Worm (Caenorhabditis elegans) whole organism, mixed stage, embryonic: ENCODE results near the gene algn-2.

Source experiments
- blmp-1 ChIP-seq: fragments of 150-350 bp; optimal IDR thresholded peaks from 2 replicates; lab custom pipeline; 2014; ENCODE audit warnings: missing biosample characterization, missing genetic modification characterization
- elt-1 ChIP-seq: sonication (generic microtip); optimal IDR thresholded peaks from 2 replicates; lab custom pipeline; 2017; ENCODE audit warnings: missing genetic modification characterization, mild to moderate bottlenecking, missing compliant biosample characterization, antibody characterized with exemption, moderate library complexity, borderline replicate concordance; ENCODE audit not compliant: insufficient read depth
- elt-3 ChIP-seq: fragments of 150-350 bp; optimal IDR thresholded peaks from 2 replicates; lab custom pipeline; 2014; ENCODE audit warnings: missing biosample characterization, missing genetic modification characterization
- lsy-2 ChIP-seq: fragments of 150-350 bp; optimal IDR thresholded peaks from 2 replicates; lab custom pipeline; 2014; ENCODE audit warnings: missing biosample characterization, missing genetic modification characterization
- nhr-237 ChIP-seq: fragments of 150-350 bp; optimal IDR thresholded peaks from 2 replicates; lab custom pipeline; 2014; ENCODE audit warnings: missing biosample characterization, missing genetic modification characterization
- nhr-28 ChIP-seq: fragments of 150-350 bp; optimal IDR thresholded peaks from 2 replicates; lab custom pipeline; 2014; ENCODE audit warnings: missing biosample characterization, missing genetic modification characterization
- pha-4 ChIP-seq: fragments of 150-350 bp; optimal IDR thresholded peaks from 2 replicates; lab custom pipeline; 2018; ENCODE audit warnings: missing biosample characterization, missing genetic modification reagents, missing genetic modification characterization
- sem-2 ChIP-seq: fragments of 200-800 bp; sonication (Bioruptor generic); optimal IDR thresholded peaks from 2 replicates; lab custom pipeline; 2018; ENCODE audit warnings: mild to moderate bottlenecking, missing genetic modification characterization, missing compliant biosample characterization
- sptf-1 ChIP-seq: sonication (generic microtip); optimal IDR thresholded peaks from 2 replicates; lab custom pipeline; 2017; ENCODE audit warnings: mild to moderate bottlenecking, missing genetic modification characterization, moderate library complexity, missing compliant biosample characterization
- tbx-8 ChIP-seq: fragments of 200-800 bp; sonication (Bioruptor generic); optimal IDR thresholded peaks from 2 replicates; lab custom pipeline; 2018; ENCODE audit warnings: mild to moderate bottlenecking, missing genetic modification characterization, moderate library complexity, missing compliant biosample characterization
- unc-39 ChIP-seq: fragments of 150-350 bp; optimal IDR thresholded peaks from 2 replicates; lab custom pipeline; 2014; ENCODE audit warnings: missing biosample characterization, missing genetic modification characterization
- unc-62 ChIP-seq: fragments of 150-350 bp; optimal IDR thresholded peaks from 2 replicates; lab custom pipeline; 2014; ENCODE audit warnings: missing biosample characterization, missing genetic modification reagents, missing genetic modification characterization
- zip-8 ChIP-seq: fragments of 150-350 bp; optimal IDR thresholded peaks from 2 replicates; lab custom pipeline; 2014; ENCODE audit warnings: missing biosample characterization, missing genetic modification characterization
- ztf-11 ChIP-seq: fragments of 150-350 bp; optimal IDR thresholded peaks from 2 replicates; lab custom pipeline; 2014; ENCODE audit warnings: missing biosample characterization, missing genetic modification characterization

DNA sequence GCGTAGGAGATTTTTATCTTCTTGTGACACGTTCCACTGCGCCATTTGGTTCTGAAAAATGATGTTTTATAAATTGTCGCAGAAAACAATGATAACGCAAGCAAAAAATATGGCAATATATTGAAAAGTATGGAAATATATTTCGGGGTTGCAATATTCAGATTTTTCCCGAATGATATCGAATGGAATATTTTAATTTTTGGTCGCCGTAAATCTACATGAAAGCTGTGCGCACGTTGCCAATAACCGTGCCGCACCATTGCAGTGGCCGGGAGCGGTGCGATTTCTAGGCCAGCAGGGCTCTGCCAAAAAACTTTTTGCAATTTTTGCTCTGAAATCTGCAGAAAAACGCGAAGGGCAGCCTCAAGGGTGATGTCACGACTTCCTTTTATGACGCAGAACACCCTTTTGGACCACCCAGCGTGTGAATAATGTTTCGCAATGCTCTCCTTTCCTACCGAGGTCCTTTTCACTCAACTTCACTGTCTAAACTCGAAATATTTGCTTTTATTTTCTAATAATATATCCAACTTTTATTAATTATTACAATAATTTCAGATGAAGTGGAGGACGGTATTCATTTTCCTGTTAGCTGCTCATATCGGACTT, 16.8 kb upstream of the algn-2 start, which contains the start of the genes F09E5.11 and bmy-1:
- no peak for TF ChIP-seq unc-62
- TF ChIP-seq tbx-8 (GFP tag; lab: Kevin White, UChicago), result no peak
- TF ChIP-seq nhr-28 (tag; lab: Kevin White, UChicago), result no peak
- TF ChIP-seq elt-3 (tag; lab: Kevin White, UChicago), result no peak
- peak; percentile 52 for TF ChIP-seq lsy-2 (tag; lab: Kevin White, UChicago)
- TF ChIP-seq ztf-11, result peak; percentile 2
- TF ChIP-seq sptf-1 (tag; lab: Kevin White, UChicago), result peak; percentile 79
- no peak for TF ChIP-seq zip-8 (tag; lab: Kevin White, UChicago)
- no peak for TF ChIP-seq elt-1 (tag; lab: Kevin White, UChicago)
- TF ChIP-seq unc-39 (tag; lab: Kevin White, UChicago), result no peak
- no peak for TF ChIP-seq sem-2 (GFP tag; lab: Kevin White, UChicago)
- peak; percentile 5 for TF ChIP-seq pha-4 (tag; lab: Kevin White, UChicago)
- TF ChIP-seq nhr-237 (tag; lab: Kevin White, UChicago), result peak; percentile 31
- no peak for TF ChIP-seq blmp-1 (tag; lab: Kevin White, UChicago)
